Fruit fly (Drosophila melanogaster): ENCODE data around the gene Jhbp5.

Jhbp5 gene

DNA sequence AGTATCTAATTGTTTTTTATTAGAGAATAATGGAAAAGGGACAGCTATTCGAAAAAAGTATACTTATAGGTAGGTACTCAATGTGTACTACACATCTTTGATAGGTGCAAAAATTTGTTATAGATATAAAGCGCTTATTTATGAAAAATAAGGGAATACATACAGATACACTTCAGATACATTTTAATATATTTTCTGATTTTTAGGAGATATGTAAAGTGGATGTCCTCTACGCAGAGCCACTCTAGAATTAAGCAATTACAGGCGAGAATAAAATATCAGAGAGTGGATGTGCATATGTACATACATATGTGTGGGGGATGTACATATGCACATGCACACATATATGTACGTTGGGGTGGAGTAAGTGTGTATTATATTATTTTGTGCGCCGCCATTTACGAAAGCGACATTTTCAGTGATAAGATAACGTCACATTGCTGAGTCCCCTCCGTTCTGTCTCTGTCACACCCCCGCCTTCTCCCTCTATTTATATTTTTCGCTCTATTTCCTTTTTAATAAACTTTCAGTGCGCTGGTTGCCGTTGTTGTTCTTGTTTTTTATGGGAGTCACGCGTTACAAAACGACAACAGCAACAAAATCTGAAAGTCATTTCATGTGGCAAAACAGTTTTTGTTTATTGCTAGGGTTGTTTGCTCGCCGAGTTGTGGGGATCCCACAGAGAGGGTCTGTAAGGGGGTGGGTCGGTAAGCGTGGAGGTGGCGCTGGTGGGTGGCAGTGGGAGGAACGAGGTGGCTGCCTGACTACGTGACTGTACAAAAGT, 41.0 kb downstream of the Jhbp5 start:
- 0 out of 3 replicates have a peak, but pooled peaks have one; percentile 43 for TF ChIP-seq fd96Ca (GFP tag; IDR thresholded peaks at IDR 0.05)
- no peak for TF ChIP-seq CG14655 (GFP tag; optimal IDR thresholded peaks at IDR 0.05)
- TF ChIP-seq D1 (tag; optimal IDR thresholded peaks at IDR 0.05), result no peak
- no peak for TF ChIP-seq CG8301 (tag; optimal IDR thresholded peaks at IDR 0.05)
- TF ChIP-seq Pif1B (GFP tag; optimal IDR thresholded peaks at IDR 0.05), result no peak
- TF ChIP-seq Ets98B (GFP tag; IDR thresholded peaks at IDR 0.05), result peak; percentile 19; the same call in 1 of the 2 replicates
- TF ChIP-seq gl (tag; optimal IDR thresholded peaks at IDR 0.05), result no peak
- TF ChIP-seq CG8159 (tag; optimal IDR thresholded peaks at IDR 0.05), result peak; percentile 49
- 0 out of 2 replicates have a peak, but pooled peaks have one; percentile 23 for TF ChIP-seq CG12605 (GFP tag; IDR thresholded peaks at IDR 0.05)
- no peak for TF ChIP-seq Pif1A (GFP tag; optimal IDR thresholded peaks at IDR 0.05)
- TF ChIP-seq CG17806 (tag; optimal IDR thresholded peaks at IDR 0.05), result no peak

DNA sequence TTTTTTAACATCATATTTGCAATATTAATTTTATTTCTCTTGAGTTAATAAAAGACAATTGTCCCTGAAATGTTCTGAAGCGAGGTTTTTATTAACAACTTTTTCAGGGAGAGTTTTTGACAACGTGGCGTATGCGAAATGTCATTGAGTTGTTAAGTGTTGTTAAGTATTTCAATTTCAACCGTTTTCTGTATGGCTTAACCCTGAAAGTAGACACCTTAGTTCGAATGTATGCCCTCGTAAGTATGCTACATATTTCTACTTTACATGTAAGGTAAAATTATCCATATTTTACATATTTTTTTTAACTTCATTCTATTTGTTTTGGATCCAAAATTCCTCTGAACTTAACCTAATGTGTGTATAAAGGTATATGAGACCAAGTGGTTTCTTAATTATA, 41.9 kb downstream of the Jhbp5 start:
- TF ChIP-seq rn (GFP tag; IDR thresholded peaks at IDR 0.05) (no peak), CG4496 (GFP tag; IDR thresholded peaks at IDR 0.05) (no peak), CG13204 (GFP tag; optimal IDR thresholded peaks at IDR 0.05) (no peak), EcR (GFP tag; optimal IDR thresholded peaks at IDR 0.05) (no peak), Pif1A (GFP tag; optimal IDR thresholded peaks at IDR 0.05) (no peak), Snoo (tag; optimal IDR thresholded peaks at IDR 0.05) (no peak)

DNA sequence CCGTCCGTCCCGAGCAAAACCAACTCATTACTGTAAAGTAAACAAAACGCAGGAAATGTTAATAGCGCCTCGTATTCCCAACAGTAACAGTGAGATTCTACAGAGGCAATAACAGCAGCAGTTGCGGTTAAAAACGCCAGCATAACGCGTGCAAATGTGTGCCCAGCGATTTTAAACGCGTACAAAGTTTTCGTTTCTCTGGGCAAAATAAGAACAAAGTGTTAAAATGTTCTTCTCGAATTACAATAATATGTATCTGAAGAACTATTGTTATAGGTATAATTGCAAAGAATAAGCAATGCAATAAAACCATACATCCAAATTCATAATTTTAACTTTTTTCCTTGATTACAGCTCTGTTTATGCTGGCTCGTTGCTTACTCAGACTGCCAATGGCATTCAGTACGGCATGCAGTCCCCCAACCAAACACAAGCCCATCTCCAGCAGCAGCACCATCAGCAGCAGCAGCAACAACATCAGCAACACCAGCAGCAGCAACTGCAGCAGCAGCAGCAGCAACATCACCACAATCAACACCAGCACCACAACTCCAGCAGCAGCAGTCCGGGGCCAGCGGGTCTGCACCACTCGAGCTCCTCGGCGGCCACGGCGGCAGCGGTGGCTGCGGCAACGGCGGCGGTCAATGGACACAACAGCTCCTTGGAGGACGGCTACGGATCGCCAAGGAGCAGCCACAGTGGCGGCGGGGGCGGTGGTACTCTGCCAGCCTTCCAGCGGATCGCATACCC, 46.8 kb downstream of the Jhbp5 start:
- TF ChIP-seq gl (tag; optimal IDR thresholded peaks at IDR 0.05) (no peak), Ets98B (GFP tag; IDR thresholded peaks at IDR 0.05) (no peak)
